In the genomic region with DNA sequence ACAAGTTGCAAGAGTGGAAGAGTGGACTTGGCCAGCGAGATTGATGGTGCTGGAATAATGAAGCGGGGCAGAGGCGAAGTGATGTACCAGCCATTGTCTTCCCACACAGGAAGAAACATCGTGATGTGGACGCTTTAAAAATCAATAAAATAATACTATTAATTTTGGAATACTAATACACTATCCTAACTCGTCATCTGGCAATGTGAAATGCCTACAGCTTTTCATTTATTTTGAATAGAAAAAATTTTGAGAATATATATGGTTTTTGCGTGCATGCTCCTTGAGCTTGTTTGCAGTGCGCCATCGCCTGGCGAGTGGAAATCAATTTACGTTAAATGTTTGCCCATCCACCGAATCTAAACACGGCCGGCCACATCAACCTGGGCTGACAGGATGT, we compare ENCODE assay signal across 3 fruit fly cellular contexts.
TF ChIP-seq lines count a peak whose summit lies in the region.

No protein-coding gene starts in this region.

- no peak for TF ChIP-seq CTCF in whole organism, embryonic (GFP tag; optimal IDR thresholded peaks at IDR 0.05; lab: Kevin White, UChicago)

TF ChIP-seq in whole organism, embryonic, 481 proteins besides CTCF, POLR2A, EP300 and RAD21:
- TF ChIP-seq nom (GFP tag; optimal IDR thresholded peaks at IDR 0.05; lab: Kevin White, UChicago) (no peak), Eip74EF (GFP tag; optimal IDR thresholded peaks at IDR 0.05; lab: Kevin White, UChicago) (no peak), Doc2 (GFP tag; IDR thresholded peaks at IDR 0.05; lab: Robert Waterston, UW) (no peak), CG10543 (GFP tag; optimal IDR thresholded peaks at IDR 0.05; lab: Kevin White, UChicago) (no peak), CG4328 (GFP tag; optimal IDR thresholded peaks at IDR 0.05; lab: Kevin White, UChicago) (no peak), bsh (GFP tag; optimal IDR thresholded peaks at IDR 0.05; lab: Kevin White, UChicago) (peak in 1 of 2 experiments; percentile 37), B-H2 (GFP tag; optimal IDR thresholded peaks at IDR 0.05; lab: Kevin White, UChicago) (no peak), Drgx (GFP tag; IDR thresholded peaks at IDR 0.05; lab: Robert Waterston, UW) (peak; percentile 15; the same call in 1 of the 2 replicates)
TF ChIP-seq in whole organism, embryonic: peak in this region for 2.

TF ChIP-seq in whole organism, prepupa, 60 proteins besides CTCF, POLR2A, EP300 and RAD21 (continues in another document):
- TF ChIP-seq CG11294 (GFP tag; IDR thresholded peaks at IDR 0.05; lab: Robert Waterston, UW) (no peak), Sox102F (GFP tag; optimal IDR thresholded peaks at IDR 0.05; lab: Kevin White, UChicago) (no peak), achi (GFP tag; optimal IDR thresholded peaks at IDR 0.05; lab: Kevin White, UChicago) (peak; percentile 59), Met (GFP tag; optimal IDR thresholded peaks at IDR 0.05; lab: Kevin White, UChicago) (peak; percentile 15), Sox15 (GFP tag; optimal IDR thresholded peaks at IDR 0.05; lab: Kevin White, UChicago) (no peak), esn (GFP tag; optimal IDR thresholded peaks at IDR 0.05; lab: Kevin White, UChicago) (no peak), acj6 (GFP tag; optimal IDR thresholded peaks at IDR 0.05; lab: Kevin White, UChicago) (peak; percentile 67), CG32006 (GFP tag; optimal IDR thresholded peaks at IDR 0.05; lab: Kevin White, UChicago) (peak; percentile 79), Hr38 (GFP tag; optimal IDR thresholded peaks at IDR 0.05; lab: Kevin White, UChicago) (no peak), Ets21C (GFP tag; optimal IDR thresholded peaks at IDR 0.05; lab: Kevin White, UChicago) (no peak), salr (GFP tag; optimal IDR thresholded peaks at IDR 0.05; lab: Kevin White, UChicago) (peak in 1 of 2 experiments; percentile 47), CG10669 (GFP tag; optimal IDR thresholded peaks at IDR 0.05; lab: Kevin White, UChicago) (peak; percentile 65), CG1621 (tag; optimal IDR thresholded peaks at IDR 0.05; lab: Kevin White, UChicago) (peak; percentile 44), CG10631 (GFP tag; optimal IDR thresholded peaks at IDR 0.05; lab: Kevin White, UChicago) (peak; percentile 79), topi (GFP tag; optimal IDR thresholded peaks at IDR 0.05; lab: Kevin White, UChicago) (peak; percentile 3), CG6792 (GFP tag; optimal IDR thresholded peaks at IDR 0.05; lab: Kevin White, UChicago) (peak; percentile 35), Hr4 (GFP tag; optimal IDR thresholded peaks at IDR 0.05; lab: Kevin White, UChicago) (no peak), CG3032 (tag; optimal IDR thresholded peaks at IDR 0.05; lab: Kevin White, UChicago) (peak; percentile 63), CG6808 (GFP tag; optimal IDR thresholded peaks at IDR 0.05; lab: Kevin White, UChicago) (peak; percentile 51), Gug (GFP tag; IDR thresholded peaks at IDR 0.05; lab: Robert Waterston, UW) (peak; percentile 34; the same call in 1 of the 2 replicates), OdsH (GFP tag; optimal IDR thresholded peaks at IDR 0.05; lab: Kevin White, UChicago) (peak; percentile 60), CG8319 (GFP tag; optimal IDR thresholded peaks at IDR 0.05; lab: Kevin White, UChicago) (peak; percentile 7), Lpt (GFP tag; optimal IDR thresholded peaks at IDR 0.05; lab: Kevin White, UChicago) (peak; percentile 37), CG11902 (GFP tag; optimal IDR thresholded peaks at IDR 0.05; lab: Kevin White, UChicago) (no peak), vri (GFP tag; optimal IDR thresholded peaks at IDR 0.05; lab: Kevin White, UChicago) (no peak), CG15336 (GFP tag; IDR thresholded peaks at IDR 0.05; lab: Robert Waterston, UW) (peak; percentile 74), eg (GFP tag; IDR thresholded peaks at IDR 0.05; lab: Robert Waterston, UW) (0 out of 3 replicates have a peak, but pooled peaks have one; percentile 43), CG34406 (GFP tag; optimal IDR thresholded peaks at IDR 0.05; lab: Kevin White, UChicago) (peak; percentile 14), Smox (GFP tag; optimal IDR thresholded peaks at IDR 0.05; lab: Kevin White, UChicago) (no peak), CG7368 (GFP tag; optimal IDR thresholded peaks at IDR 0.05; lab: Kevin White, UChicago) (no peak), fkh (GFP tag; optimal IDR thresholded peaks at IDR 0.05; lab: Kevin White, UChicago) (no peak), Eip93F (GFP tag; optimal IDR thresholded peaks at IDR 0.05; lab: Kevin White, UChicago) (no peak), fd85E (GFP tag; optimal IDR thresholded peaks at IDR 0.05; lab: Kevin White, UChicago) (no peak), dac (GFP tag; optimal IDR thresholded peaks at IDR 0.05; lab: Kevin White, UChicago) (peak; percentile 36), cyc (GFP tag; optimal IDR thresholded peaks at IDR 0.05; lab: Kevin White, UChicago) (no peak), Eip78C (GFP tag; lab: Kevin White, UChicago) (peak; percentile 87), fd59A (GFP tag; optimal IDR thresholded peaks at IDR 0.05; lab: Kevin White, UChicago) (peak; percentile 67), CG16779 (tag; optimal IDR thresholded peaks at IDR 0.05; lab: Kevin White, UChicago) (no peak), spab (GFP tag; optimal IDR thresholded peaks at IDR 0.05; lab: Kevin White, UChicago) (peak; percentile 64), Blimp-1 (GFP tag; optimal IDR thresholded peaks at IDR 0.05; lab: Kevin White, UChicago) (no peak)

TF ChIP-seq in whole organism, pupa, 21 proteins besides CTCF, POLR2A, EP300 and RAD21:
- TF ChIP-seq Pif1B (GFP tag; optimal IDR thresholded peaks at IDR 0.05; lab: Kevin White, UChicago) (peak; percentile 67), CG4496 (GFP tag; IDR thresholded peaks at IDR 0.05; lab: Robert Waterston, UW) (no peak), D1 (tag; optimal IDR thresholded peaks at IDR 0.05; lab: Kevin White, UChicago) (no peak), CG13204 (GFP tag; optimal IDR thresholded peaks at IDR 0.05; lab: Kevin White, UChicago) (no peak), CG34367 (tag; optimal IDR thresholded peaks at IDR 0.05; lab: Kevin White, UChicago) (peak; percentile 61), Pif1A (GFP tag; optimal IDR thresholded peaks at IDR 0.05; lab: Kevin White, UChicago) (peak; percentile 72), CG17806 (tag; optimal IDR thresholded peaks at IDR 0.05; lab: Kevin White, UChicago) (peak; percentile 80), gl (tag; optimal IDR thresholded peaks at IDR 0.05; lab: Kevin White, UChicago) (peak; percentile 38), CG8159 (tag; optimal IDR thresholded peaks at IDR 0.05; lab: Kevin White, UChicago) (peak; percentile 71), fd96Ca (GFP tag; IDR thresholded peaks at IDR 0.05; lab: Robert Waterston, UW) (0 out of 3 replicates have a peak, but pooled peaks have one; percentile 42), EcR (GFP tag; optimal IDR thresholded peaks at IDR 0.05; lab: Kevin White, UChicago) (no peak), Ets98B (GFP tag; IDR thresholded peaks at IDR 0.05; lab: Robert Waterston, UW) (peak; percentile 32; the same call in 1 of the 2 replicates), CG14655 (GFP tag; optimal IDR thresholded peaks at IDR 0.05; lab: Kevin White, UChicago) (peak; percentile 85), CG15710 (tag; optimal IDR thresholded peaks at IDR 0.05; lab: Kevin White, UChicago) (peak; percentile 71), CG9948 (tag; optimal IDR thresholded peaks at IDR 0.05; lab: Kevin White, UChicago) (peak; percentile 84), rn (GFP tag; IDR thresholded peaks at IDR 0.05; lab: Robert Waterston, UW) (no peak), CG10348 (GFP tag; IDR thresholded peaks at IDR 0.05; lab: Robert Waterston, UW) (no peak), CG8301 (tag; optimal IDR thresholded peaks at IDR 0.05; lab: Kevin White, UChicago) (peak; percentile 69), CG12605 (GFP tag; IDR thresholded peaks at IDR 0.05; lab: Robert Waterston, UW) (peak; percentile 37; the same call in 1 of the 2 replicates)
